Worm (Caenorhabditis elegans) whole organism, L1 larva: ENCODE data around the gene Y39E4B.5.

Experiments used
- C04F5.9 ChIP-seq: sonication (generic microtip); optimal IDR thresholded peaks from 2 replicates; lab custom pipeline; 2016; ENCODE audit warnings: missing genetic modification characterization, missing compliant biosample characterization
- ama-1 ChIP-seq: fragments of 150-350 bp; optimal IDR thresholded peaks from 2 replicates; lab custom pipeline; 2014
- blmp-1 ChIP-seq: fragments of 150-350 bp; optimal IDR thresholded peaks from 2 replicates; lab custom pipeline; 2014; ENCODE audit warnings: missing biosample characterization, missing genetic modification characterization
- ceh-82 ChIP-seq, 3 experiments: fragments of 150-350 bp in 1 of 3; sonication (generic microtip) in 2 of 3; optimal IDR thresholded peaks; 2 replicates each; lab custom pipeline; 2014 to 2017; ENCODE audit warnings: missing biosample characterization in 3 of 3, missing genetic modification characterization in 3 of 3
- ceh-88 ChIP-seq: fragments of 200-800 bp; sonication (Bioruptor generic); IDR thresholded peaks from 2 replicates; pipeline ENCODE4 v1.3.6; 2022; ENCODE audit warnings: missing genetic modification characterization, missing compliant biosample characterization
- ces-1 ChIP-seq: fragments of 150-350 bp; optimal IDR thresholded peaks from 2 replicates; lab custom pipeline; 2014; ENCODE audit warnings: missing biosample characterization, missing genetic modification reagents, missing genetic modification characterization
- dsc-1 ChIP-seq: sonication (generic microtip); optimal IDR thresholded peaks from 2 replicates; lab custom pipeline; 2016; ENCODE audit warnings: mild to moderate bottlenecking, missing genetic modification characterization, missing compliant biosample characterization
- efl-1 ChIP-seq, 4 experiments: fragments of 150-350 bp; optimal IDR thresholded peaks in 3 of 4; peaks in 1 of 4; 1 replicate in 1 of 4; 2 replicates in 3 of 4; lab custom pipeline; 2014; ENCODE audit warnings: missing biosample characterization in 2 of 4, missing genetic modification characterization in 2 of 4, missing genetic modification reagents in 2 of 4
- egl-13 ChIP-seq: sonication (generic microtip); optimal IDR thresholded peaks from 2 replicates; lab custom pipeline; 2016; ENCODE audit warnings: missing genotype, missing genetic modification reagents, missing genetic modification characterization, missing compliant biosample characterization
- egl-27 ChIP-seq, 2 experiments: fragments of 150-350 bp in 1 of 2; sonication (generic microtip); optimal IDR thresholded peaks; 3 replicates each; lab custom pipeline; 2017 to 2018; ENCODE audit warnings: missing biosample characterization in 2 of 2, missing genetic modification characterization in 2 of 2, missing genetic modification reagents in 2 of 2
- fkh-8 ChIP-seq: sonication (generic microtip); optimal IDR thresholded peaks from 2 replicates; lab custom pipeline; 2016; ENCODE audit warnings: mild to moderate bottlenecking, missing genetic modification characterization, missing compliant biosample characterization
- grh-1 ChIP-seq: fragments of 200-800 bp; sonication (Bioruptor generic); IDR thresholded peaks from 2 replicates; pipeline ENCODE4 v1.3.6; 2022; ENCODE audit warnings: missing genetic modification reagents, missing genetic modification characterization, missing compliant biosample characterization
- lin-13 ChIP-seq: fragments of 150-350 bp; optimal IDR thresholded peaks from 2 replicates; lab custom pipeline; 2014; ENCODE audit warnings: missing biosample characterization, missing genetic modification reagents, missing genetic modification characterization
- lin-14 ChIP-seq: fragments of 200-800 bp; sonication (Bioruptor generic); optimal IDR thresholded peaks from 2 replicates; lab custom pipeline; 2018; ENCODE audit warnings: mild to moderate bottlenecking, missing genetic modification characterization, moderate library complexity, missing compliant biosample characterization
- lsy-2 ChIP-seq, 2 experiments: fragments of 150-350 bp; optimal IDR thresholded peaks; 2 replicates each; lab custom pipeline; 2014; ENCODE audit warnings: missing biosample characterization in 2 of 2, missing genetic modification characterization in 2 of 2
- nhr-47 ChIP-seq: sonication (generic microtip); optimal IDR thresholded peaks from 2 replicates; lab custom pipeline; 2016; ENCODE audit warnings: mild to moderate bottlenecking, missing genetic modification characterization, moderate library complexity, missing compliant biosample characterization
- skn-1 ChIP-seq: fragments of 150-350 bp; optimal IDR thresholded peaks from 2 replicates; lab custom pipeline; 2014; ENCODE audit warnings: missing biosample characterization, missing genetic modification characterization
- snu-23 ChIP-seq: sonication (generic microtip); optimal IDR thresholded peaks from 2 replicates; lab custom pipeline; 2016; ENCODE audit warnings: missing genetic modification characterization, missing compliant biosample characterization
- swsn-7 ChIP-seq: sonication (generic microtip); optimal IDR thresholded peaks from 2 replicates; lab custom pipeline; 2016; ENCODE audit warnings: missing genetic modification characterization, missing compliant biosample characterization
- unc-30 ChIP-seq: sonication (generic microtip); optimal IDR thresholded peaks from 2 replicates; lab custom pipeline; 2017; ENCODE audit warnings: missing biosample characterization, missing genetic modification characterization
- unc-62 ChIP-seq: fragments of 150-350 bp; optimal IDR thresholded peaks from 2 replicates; lab custom pipeline; 2014; ENCODE audit warnings: missing biosample characterization, missing genetic modification reagents, missing genetic modification characterization
- unc-98 ChIP-seq: fragments of 200-800 bp; sonication (Bioruptor generic); IDR thresholded peaks from 2 replicates; pipeline ENCODE4 v1.3.6; 2022; ENCODE audit warnings: missing genetic modification characterization, missing compliant biosample characterization
- ztf-11 ChIP-seq, 2 experiments: sonication (generic microtip); optimal IDR thresholded peaks; 2 replicates each; lab custom pipeline; 2016 to 2017; ENCODE audit warnings: missing genetic modification characterization in 2 of 2, missing biosample characterization in 1 of 2, missing compliant biosample characterization in 1 of 2
- ztf-4 ChIP-seq: fragments of 150-350 bp; optimal IDR thresholded peaks from 2 replicates; lab custom pipeline; 2014; ENCODE audit warnings: missing biosample characterization, missing genetic modification characterization

Gene Y39E4B.5

DNA sequence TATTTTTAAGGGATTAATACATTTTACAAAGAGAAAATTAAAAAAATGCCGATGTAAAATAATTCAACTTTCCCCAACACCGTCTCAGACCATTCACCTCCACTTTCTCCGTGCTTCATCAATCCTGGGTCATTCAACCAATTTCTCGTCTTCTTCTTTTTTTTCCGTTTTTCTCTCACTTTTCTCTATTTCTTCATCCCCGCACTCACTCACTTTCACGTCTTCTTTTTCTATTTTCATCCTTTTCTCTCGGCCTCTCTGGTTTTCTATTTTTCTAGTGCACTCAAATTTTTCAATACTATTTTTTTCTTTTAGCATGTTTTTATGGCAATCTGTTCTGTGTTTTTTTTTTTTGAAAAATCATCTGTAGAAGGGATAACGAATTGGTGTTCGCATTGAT, 46.0 kb downstream of the Y39E4B.5 start:
- TF ChIP-seq nhr-47 (tag; lab: Kevin White, UChicago) (no peak), ceh-88 (GFP tag; lab: Robert Waterston, UW) (no peak), ztf-4 (tag; lab: Kevin White, UChicago) (no peak), lsy-2 (tag; optimal IDR thresholded peaks at IDR 0.05; lab: Kevin White, UChicago) (peak in 1 of 2 experiments; percentile 27), blmp-1 (tag; lab: Kevin White, UChicago) (peak; percentile 99), skn-1 (tag; lab: Kevin White, UChicago) (peak; percentile 17), efl-1 (optimal IDR thresholded peaks at IDR 0.05; lab: Kevin White, UChicago) (peak in 1 of 2 experiments; percentile 8), efl-1 (GFP tag; optimal IDR thresholded peaks at IDR 0.05 in 1 of 2; lab: Kevin White, UChicago) (no peak), ceh-82 (tag; optimal IDR thresholded peaks at IDR 0.05; lab: Kevin White, UChicago) (peak in 1 of 3 experiments; percentile 14), lin-13 (no peak), lin-14 (GFP tag; lab: Kevin White, UChicago) (no peak)

DNA sequence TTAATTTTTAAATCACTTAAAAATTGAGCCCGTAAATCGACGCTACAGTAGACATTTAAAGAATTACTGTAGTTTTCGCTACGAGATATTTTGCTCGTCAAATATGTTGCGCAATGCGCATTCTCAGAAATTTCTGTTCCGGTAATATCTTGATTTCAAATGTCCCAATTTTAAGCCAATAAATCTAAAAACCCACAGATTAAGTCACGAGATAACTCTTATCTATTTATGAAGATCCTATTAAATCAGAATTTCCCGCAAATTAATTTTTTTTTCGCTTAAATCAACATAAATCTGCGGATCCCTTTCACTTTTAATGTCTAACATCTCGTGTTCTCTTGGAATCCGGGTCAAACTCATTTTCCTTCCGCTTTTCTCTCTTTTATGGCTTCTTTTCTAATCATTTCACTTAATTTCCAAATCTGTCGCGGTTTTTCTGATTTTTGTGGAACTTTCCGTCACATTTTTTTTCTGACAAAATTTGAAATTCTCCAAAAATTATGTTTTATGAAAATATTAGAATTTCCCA, 46.8 kb downstream of the Y39E4B.5 start:
- TF ChIP-seq unc-98: no peak
- no peak for TF ChIP-seq snu-23 (GFP tag; lab: Kevin White, UChicago)
- peak; percentile 96 for TF ChIP-seq blmp-1 (tag; lab: Kevin White, UChicago)
- peak; percentile 90 for TF ChIP-seq dsc-1 (tag; lab: Kevin White, UChicago)
- no peak for TF ChIP-seq ama-1 (lab: Kevin White, UChicago)
- no peak for TF ChIP-seq unc-30 (tag; lab: Kevin White, UChicago)
- no peak for TF ChIP-seq lin-13
- peak; percentile 28 for TF ChIP-seq fkh-8 (tag; lab: Kevin White, UChicago)
- no peak for TF ChIP-seq swsn-7 (tag; lab: Kevin White, UChicago)
- no peak for TF ChIP-seq grh-1 (GFP tag; lab: Robert Waterston, UW)
- no peak for TF ChIP-seq egl-27 (tag; optimal IDR thresholded peaks at IDR 0.05; lab: Kevin White, UChicago)
- TF ChIP-seq unc-62: no peak
- TF ChIP-seq ztf-11 (tag; optimal IDR thresholded peaks at IDR 0.05; lab: Kevin White, UChicago): no peak
- no peak for TF ChIP-seq C04F5.9
- peak; percentile 21 for TF ChIP-seq nhr-47 (tag; lab: Kevin White, UChicago)
- no peak for TF ChIP-seq ces-1
- peak; percentile 21 for TF ChIP-seq egl-13 (tag; lab: Kevin White, UChicago)
